Worm (Caenorhabditis elegans) whole organism, young adult: Measurements from ENCODE around the gene T09F5.20.

Experiments used
- C17E4.6 ChIP-seq: fragments of 200-800 bp; sonication (Bioruptor generic); IDR thresholded peaks from 2 replicates; pipeline ENCODE4 v1.3.6; 2022; ENCODE audit warnings: missing genetic modification reagents, missing genetic modification characterization, missing compliant biosample characterization
- F22D6.2 ChIP-seq: sonication (generic microtip); optimal IDR thresholded peaks from 2 replicates; lab custom pipeline; 2016; ENCODE audit warnings: mild to moderate bottlenecking, missing genetic modification characterization, missing compliant biosample characterization
- F52B5.7 ChIP-seq: sonication (generic microtip); optimal IDR thresholded peaks from 2 replicates; lab custom pipeline; 2016; ENCODE audit warnings: mild to moderate bottlenecking, missing genetic modification characterization, missing compliant biosample characterization
- F57C9.4 ChIP-seq: sonication (generic microtip); optimal IDR thresholded peaks from 2 replicates; lab custom pipeline; 2017; ENCODE audit warnings: mild to moderate bottlenecking, missing genetic modification characterization, missing compliant biosample characterization
- T26A5.8 ChIP-seq: sonication (generic microtip); optimal IDR thresholded peaks from 2 replicates; lab custom pipeline; 2016; ENCODE audit warnings: missing genetic modification characterization, missing compliant biosample characterization
- Y67H2A.10 ChIP-seq: fragments of 200-800 bp; sonication (Bioruptor generic); conservative IDR thresholded peaks from 2 replicates; pipeline ENCODE4 v1.3.6; 2022; ENCODE audit warnings: missing genetic modification reagents, missing genetic modification characterization, missing compliant biosample characterization
- Y79H2A.3 ChIP-seq: fragments of 200-800 bp; sonication (Bioruptor generic); conservative IDR thresholded peaks from 2 replicates; pipeline ENCODE4 v1.3.6; 2022; ENCODE audit warnings: missing genetic modification reagents, missing genetic modification characterization, missing compliant biosample characterization
- Y95B8A.8 ChIP-seq: fragments of 200-800 bp; sonication (Bioruptor generic); IDR thresholded peaks from 2 replicates; pipeline ENCODE4 v1.3.6; 2022; ENCODE audit warnings: missing genetic modification reagents, missing genetic modification characterization, missing compliant biosample characterization
- aptf-3 ChIP-seq: fragments of 200-800 bp; sonication (Bioruptor generic); IDR thresholded peaks from 2 replicates; pipeline ENCODE4 v1.3.6; 2022; ENCODE audit warnings: missing genetic modification characterization, missing compliant biosample characterization
- athp-1 ChIP-seq: sonication (generic microtip); optimal IDR thresholded peaks from 2 replicates; lab custom pipeline; 2017; ENCODE audit warnings: mild to moderate bottlenecking, missing genetic modification characterization, missing compliant biosample characterization
- cebp-1 ChIP-seq, 2 experiments: fragments of 200-800 bp in 1 of 2; sonication (Bioruptor generic) in 1 of 2; sonication (generic microtip) in 1 of 2; IDR thresholded peaks in 1 of 2; optimal IDR thresholded peaks in 1 of 2; 2 replicates each; pipeline versions ENCODE4 v1.3.6 to Lab custom; 2017 to 2022; ENCODE audit warnings: missing compliant biosample characterization in 2 of 2, missing genetic modification characterization in 2 of 2, mild to moderate bottlenecking in 1 of 2, missing genetic modification reagents in 1 of 2, moderate library complexity in 1 of 2
- ceh-58 ChIP-seq: fragments of 200-800 bp; sonication (Bioruptor generic); IDR thresholded peaks from 2 replicates; pipeline ENCODE4 v1.3.6; 2022; ENCODE audit warnings: missing genetic modification characterization, missing compliant biosample characterization
- dpff-1 ChIP-seq: sonication (generic microtip); optimal IDR thresholded peaks from 2 replicates; lab custom pipeline; 2017; ENCODE audit warnings: mild to moderate bottlenecking, missing genetic modification characterization, missing compliant biosample characterization
- egl-44 ChIP-seq: fragments of 200-800 bp; sonication (Bioruptor generic); IDR thresholded peaks from 2 replicates; pipeline ENCODE4 v1.3.6; 2022; ENCODE audit warnings: missing genetic modification reagents, missing genetic modification characterization, missing compliant biosample characterization
- ekl-4 ChIP-seq: fragments of 200-800 bp; sonication (Bioruptor generic); IDR thresholded peaks from 2 replicates; pipeline ENCODE4 v1.3.6; 2022; ENCODE audit warnings: missing genetic modification reagents, missing genetic modification characterization, missing compliant biosample characterization
- fkh-3 ChIP-seq: sonication (generic microtip); optimal IDR thresholded peaks from 2 replicates; lab custom pipeline; 2016; ENCODE audit warnings: mild to moderate bottlenecking, missing genetic modification characterization, missing compliant biosample characterization
- hmg-20 ChIP-seq: fragments of 200-800 bp; sonication (Bioruptor generic); IDR thresholded peaks from 2 replicates; pipeline ENCODE4 v1.3.6; 2022; ENCODE audit warnings: missing genetic modification reagents, missing genetic modification characterization, missing compliant biosample characterization
- lsl-1 ChIP-seq: fragments of 200-800 bp; sonication (Bioruptor generic); optimal IDR thresholded peaks from 2 replicates; lab custom pipeline; 2018; ENCODE audit warnings: mild to moderate bottlenecking, missing genetic modification characterization, moderate library complexity, missing compliant biosample characterization
- madf-6 ChIP-seq: fragments of 200-800 bp; sonication (Bioruptor generic); IDR thresholded peaks from 2 replicates; pipeline ENCODE4 v1.3.6; 2022; ENCODE audit warnings: missing genetic modification reagents, missing genetic modification characterization, missing compliant biosample characterization
- madf-8 ChIP-seq: fragments of 200-800 bp; sonication (Bioruptor generic); conservative IDR thresholded peaks from 2 replicates; pipeline ENCODE4 v1.3.6; 2022; ENCODE audit warnings: missing genetic modification reagents, missing genetic modification characterization, missing compliant biosample characterization
- mes-4 ChIP-seq: sonication (generic microtip); optimal IDR thresholded peaks from 2 replicates; lab custom pipeline; 2016; ENCODE audit warnings: missing genotype, missing genetic modification characterization, missing compliant biosample characterization
- mxl-1 ChIP-seq: sonication (generic microtip); optimal IDR thresholded peaks from 2 replicates; lab custom pipeline; 2016; ENCODE audit warnings: missing genetic modification characterization, missing compliant biosample characterization
- nhr-27 ChIP-seq: fragments of 200-800 bp; sonication (Bioruptor generic); optimal IDR thresholded peaks from 2 replicates; lab custom pipeline; 2018; ENCODE audit warnings: mild to moderate bottlenecking, missing genetic modification characterization, moderate library complexity, missing compliant biosample characterization
- nhr-80 ChIP-seq: sonication (generic microtip); optimal IDR thresholded peaks from 2 replicates; lab custom pipeline; 2016; ENCODE audit warnings: missing genetic modification characterization, missing compliant biosample characterization
- rec-8 ChIP-seq, 2 experiments: sonication (generic microtip); optimal IDR thresholded peaks; 2 replicates each; lab custom pipeline; 2016; ENCODE audit warnings: mild to moderate bottlenecking in 2 of 2, missing genetic modification characterization in 2 of 2, missing genetic modification reagents in 2 of 2, missing genotype in 2 of 2, missing biosample characterization in 1 of 2, missing compliant biosample characterization in 1 of 2, moderate library complexity in 1 of 2
- sdz-38 ChIP-seq: sonication (generic microtip); optimal IDR thresholded peaks from 2 replicates; lab custom pipeline; 2016; ENCODE audit warnings: missing genotype, missing genetic modification characterization, missing compliant biosample characterization
- sea-2 ChIP-seq: fragments of 200-800 bp; sonication (Bioruptor generic); IDR thresholded peaks from 2 replicates; pipeline ENCODE4 v1.3.6; 2022; ENCODE audit warnings: missing genetic modification characterization, missing compliant biosample characterization
- snpc-1.3 ChIP-seq: sonication (generic microtip); optimal IDR thresholded peaks from 2 replicates; lab custom pipeline; 2017; ENCODE audit warnings: missing genetic modification characterization, mild to moderate bottlenecking, missing compliant biosample characterization, antibody characterized with exemption, moderate library complexity, missing genotype, missing genetic modification reagents; ENCODE audit not compliant: insufficient read depth
- snpc-4 ChIP-seq, 5 experiments: fragments of 150-350 bp in 1 of 5; sonication (generic microtip) in 4 of 5; optimal IDR thresholded peaks; 2 replicates each; lab custom pipeline; 2014 to 2018; ENCODE audit warnings: missing genetic modification characterization in 5 of 5, missing biosample characterization in 3 of 5, antibody characterized with exemption in 2 of 5, mild to moderate bottlenecking in 2 of 5, missing compliant biosample characterization in 2 of 5, missing genotype in 2 of 5, moderate library complexity in 2 of 5, missing genetic modification reagents in 1 of 5
- ztf-18 ChIP-seq: sonication (generic microtip); optimal IDR thresholded peaks from 2 replicates; lab custom pipeline; 2016; ENCODE audit warnings: missing genotype, mild to moderate bottlenecking, missing genetic modification characterization, missing compliant biosample characterization
- ztf-25 ChIP-seq: fragments of 200-800 bp; sonication (Bioruptor generic); IDR thresholded peaks from 2 replicates; pipeline ENCODE4 v1.3.6; 2022; ENCODE audit warnings: missing genetic modification reagents, missing genetic modification characterization, missing compliant biosample characterization
- ztf-3 ChIP-seq: fragments of 200-800 bp; sonication (Bioruptor generic); optimal IDR thresholded peaks from 2 replicates; lab custom pipeline; 2018; ENCODE audit warnings: mild to moderate bottlenecking, missing genetic modification characterization, missing compliant biosample characterization

T09F5.20 gene

DNA sequence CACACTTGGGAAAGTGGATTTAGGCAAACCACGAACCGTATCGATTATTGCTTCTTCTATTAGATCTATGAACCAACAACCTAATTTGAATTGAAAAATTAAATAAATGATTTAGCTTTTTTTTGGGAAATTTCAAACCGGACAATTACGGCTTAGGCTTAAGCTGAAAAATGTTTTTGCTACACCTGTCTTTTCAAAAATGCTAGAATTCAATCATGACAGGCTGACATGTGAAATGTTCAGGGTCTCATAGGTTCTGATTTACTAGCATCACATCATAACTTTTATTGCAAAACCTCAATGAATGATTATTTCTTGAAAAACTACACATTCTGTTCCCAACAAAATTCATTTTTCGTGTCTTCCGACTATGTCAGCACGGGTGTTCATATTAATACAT is 5.6 kb upstream of the T09F5.20 start, which contains the start of gene srh-55:
srh-55 (plus strand) TSS at position 301 of the 400 bp plus-strand sequence.
- no peak for TF ChIP-seq mxl-1
- TF ChIP-seq madf-8 (GFP tag; lab: Robert Waterston, UW): no peak
- TF ChIP-seq snpc-1.3 (tag; lab: Kevin White, UChicago): no peak
- no peak for TF ChIP-seq cebp-1 (GFP tag; IDR thresholded peaks at IDR 0.05; lab: Robert Waterston, UW)
- no peak for TF ChIP-seq cebp-1 (tag; optimal IDR thresholded peaks at IDR 0.05; lab: Kevin White, UChicago)
- no peak for TF ChIP-seq ceh-58 (GFP tag; lab: Robert Waterston, UW)
- TF ChIP-seq sea-2 (GFP tag; lab: Robert Waterston, UW): no peak
- no peak for TF ChIP-seq ztf-25
- TF ChIP-seq sdz-38 (tag; lab: Kevin White, UChicago): no peak
- TF ChIP-seq snpc-4 (GFP tag; optimal IDR thresholded peaks at IDR 0.05; lab: Kevin White, UChicago): no peak
- TF ChIP-seq snpc-4 (tag; optimal IDR thresholded peaks at IDR 0.05; lab: Kevin White, UChicago): no peak

ce11 chrV:15152010-15152409 is 4.3 kb upstream of the T09F5.20 start:
- TF ChIP-seq aptf-3 (GFP tag; lab: Robert Waterston, UW): no peak
- TF ChIP-seq C17E4.6 (GFP tag; lab: Robert Waterston, UW): no peak
- TF ChIP-seq F52B5.7 (tag; lab: Kevin White, UChicago): no peak
- TF ChIP-seq dpff-1 (tag; lab: Kevin White, UChicago): no peak
- no peak for TF ChIP-seq nhr-80
- TF ChIP-seq ekl-4 (GFP tag; lab: Robert Waterston, UW): no peak
- no peak for TF ChIP-seq athp-1 (tag; lab: Kevin White, UChicago)
- TF ChIP-seq egl-44: no peak

ce11 chrV:15150661-15151060 is 3.0 kb upstream of the T09F5.20 start, which contains the start of gene T09F5.2:
Gene T09F5.2 (plus strand): TSS chrV:15150961.
- TF ChIP-seq nhr-27 (tag; lab: Kevin White, UChicago) (no peak), ztf-3 (GFP tag; lab: Kevin White, UChicago) (no peak), madf-6 (no peak), nhr-80 (no peak), lsl-1 (GFP tag; lab: Kevin White, UChicago) (no peak), F22D6.2 (tag; lab: Kevin White, UChicago) (no peak), athp-1 (tag; lab: Kevin White, UChicago) (no peak), rec-8 (tag; optimal IDR thresholded peaks at IDR 0.05; lab: Kevin White, UChicago) (no peak), Y67H2A.10 (GFP tag; lab: Robert Waterston, UW) (no peak), mes-4 (no peak), T26A5.8 (tag; lab: Kevin White, UChicago) (no peak), ekl-4 (GFP tag; lab: Robert Waterston, UW) (no peak)

ce11 chrV:15150176-15150575 is 2.5 kb upstream of the T09F5.20 start:
- no peak for TF ChIP-seq Y95B8A.8 (GFP tag; lab: Robert Waterston, UW)
- no peak for TF ChIP-seq F57C9.4
- no peak for TF ChIP-seq snpc-4 (GFP tag; optimal IDR thresholded peaks at IDR 0.05; lab: Kevin White, UChicago)
- TF ChIP-seq snpc-4 (tag; optimal IDR thresholded peaks at IDR 0.05; lab: Kevin White, UChicago): no peak
- no peak for TF ChIP-seq ztf-18 (tag; lab: Kevin White, UChicago)
- no peak for TF ChIP-seq C17E4.6 (GFP tag; lab: Robert Waterston, UW)
- TF ChIP-seq hmg-20 (GFP tag; lab: Robert Waterston, UW): no peak
- no peak for TF ChIP-seq Y79H2A.3 (GFP tag; lab: Robert Waterston, UW)
- TF ChIP-seq fkh-3 (tag; lab: Kevin White, UChicago): no peak
- TF ChIP-seq, all 124 proteins: peak for 0
